Worm (Caenorhabditis elegans): ENCODE measurements around the gene W05B10.6.

Gene W05B10.6

DNA sequence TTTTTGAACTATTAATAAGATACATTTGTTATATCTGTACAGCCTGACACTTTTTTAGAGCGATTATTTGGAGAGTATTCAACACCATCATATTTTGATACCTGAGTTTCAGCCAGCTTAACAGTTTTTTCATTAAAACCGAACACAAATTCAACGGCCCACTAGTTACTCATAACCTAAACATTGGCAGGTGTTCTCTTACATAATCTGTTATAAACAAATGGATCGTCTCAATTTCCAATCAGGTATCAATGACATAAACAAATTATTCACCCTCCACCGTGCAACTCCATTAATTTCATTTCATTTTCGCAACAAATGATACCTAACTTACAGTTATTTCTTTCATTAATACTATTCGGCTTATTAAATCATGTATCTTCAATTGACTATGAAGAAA lies 47.0 kb downstream of the W05B10.6 start, which contains the start of gene cubn-1:
cubn-1 (plus strand) TSS at position 301 of the 400 bp plus-strand sequence.
- TF ChIP-seq fkh-10 (GFP tag; optimal IDR thresholded peaks at IDR 0.05) (no peak), skn-1 (tag; optimal IDR thresholded peaks at IDR 0.05) (no peak), spr-3 (GFP tag; optimal IDR thresholded peaks at IDR 0.05) (no peak), lin-15B (tag; optimal IDR thresholded peaks at IDR 0.05) (no peak), unc-130 (GFP tag; optimal IDR thresholded peaks at IDR 0.05) (no peak), cey-2 (tag; optimal IDR thresholded peaks at IDR 0.05; ENCODE audit: borderline replicate concordance, insufficient read depth) (no peak), lin-39 (tag; optimal IDR thresholded peaks at IDR 0.05) (no peak), snpc-4 (tag; optimal IDR thresholded peaks at IDR 0.05) (no peak), lin-29 (GFP tag; IDR thresholded peaks at IDR 0.05) (no peak), ceh-28 (tag; optimal IDR thresholded peaks at IDR 0.05) (no peak), arid-1 (GFP tag; conservative IDR thresholded peaks at IDR 0.05) (no peak), saeg-2 (GFP tag; IDR thresholded peaks at IDR 0.05) (no peak), T20F7.1 (GFP tag; optimal IDR thresholded peaks at IDR 0.05) (no peak), zfp-3 (GFP tag; conservative IDR thresholded peaks at IDR 0.05) (no peak), nhr-48 (tag; optimal IDR thresholded peaks at IDR 0.05) (no peak), unc-39 (tag; optimal IDR thresholded peaks at IDR 0.05) (no peak)

ce11 chrV:12609526-12609925 lies 48.5 kb downstream of the W05B10.6 start, which contains the start of gene ZC116.1:
ZC116.1 (plus strand) TSS chrV:12609826.
- TF ChIP-seq F26F4.8 (GFP tag; conservative IDR thresholded peaks at IDR 0.05) (no peak), hif-1 (tag; optimal IDR thresholded peaks at IDR 0.05) (no peak), dmd-6 (GFP tag; IDR thresholded peaks at IDR 0.05) (no peak), zip-2 (tag; optimal IDR thresholded peaks at IDR 0.05) (no peak), mep-1 (tag; optimal IDR thresholded peaks at IDR 0.05) (no peak), nhr-111 (GFP tag; optimal IDR thresholded peaks at IDR 0.05) (no peak), mdt-29 (GFP tag; IDR thresholded peaks at IDR 0.05) (no peak), lsy-2 (tag; optimal IDR thresholded peaks at IDR 0.05) (no peak), mxl-2 (GFP tag; conservative IDR thresholded peaks at IDR 0.05) (no peak)

ce11 chrV:12608857-12609256 lies 49.2 kb downstream of the W05B10.6 start, which contains the start of gene ZC116.5:
ZC116.5 (minus strand) TSS chrV:12608957.
- TF ChIP-seq Y5F2A.4 (GFP tag; optimal IDR thresholded peaks at IDR 0.05), result no peak
- TF ChIP-seq nhr-76 (tag; optimal IDR thresholded peaks at IDR 0.05), result no peak
- TF ChIP-seq lir-3 (tag; optimal IDR thresholded peaks at IDR 0.05), result no peak
- no peak for TF ChIP-seq ces-1 (GFP tag; optimal IDR thresholded peaks at IDR 0.05)
- no peak for TF ChIP-seq lin-29 (GFP tag; IDR thresholded peaks at IDR 0.05)
- TF ChIP-seq ceh-82 (tag; optimal IDR thresholded peaks at IDR 0.05), result no peak
- TF ChIP-seq mxl-2 (GFP tag; conservative IDR thresholded peaks at IDR 0.05), result no peak
- TF ChIP-seq nhr-41 (GFP tag; IDR thresholded peaks at IDR 0.05), result no peak
- TF ChIP-seq cey-2 (tag; optimal IDR thresholded peaks at IDR 0.05; ENCODE audit: borderline replicate concordance, insufficient read depth), result no peak
- TF ChIP-seq nhr-237 (tag; optimal IDR thresholded peaks at IDR 0.05), result no peak
- no peak for TF ChIP-seq sdz-12 (GFP tag; optimal IDR thresholded peaks at IDR 0.05)
- no peak for TF ChIP-seq attf-4 (tag; optimal IDR thresholded peaks at IDR 0.05)
- no peak for TF ChIP-seq zfp-2 (tag; optimal IDR thresholded peaks at IDR 0.05)
- TF ChIP-seq Y105C5A.15 (GFP tag; IDR thresholded peaks at IDR 0.05), result no peak

ce11 chrV:12607113-12607512 lies 50.9 kb downstream of the W05B10.6 start, which contains the start of gene erg-28:
erg-28 (plus strand) TSS chrV:12607413.
- TF ChIP-seq unc-62 (GFP tag; optimal IDR thresholded peaks at IDR 0.05 in 1 of 2) (no peak), unc-62 (tag; optimal IDR thresholded peaks at IDR 0.05) (no peak), Y48G9A.11 (GFP tag; IDR thresholded peaks at IDR 0.05) (no peak), skn-1 (tag; optimal IDR thresholded peaks at IDR 0.05) (no peak), spr-1 (tag; optimal IDR thresholded peaks at IDR 0.05) (no peak), nhr-76 (tag; optimal IDR thresholded peaks at IDR 0.05) (no peak), ZK337.2 (GFP tag; IDR thresholded peaks at IDR 0.05) (no peak), zfp-2 (tag; optimal IDR thresholded peaks at IDR 0.05) (no peak), ceh-82 (tag; optimal IDR thresholded peaks at IDR 0.05) (no peak), nhr-6 (tag; optimal IDR thresholded peaks at IDR 0.05) (no peak), daf-12 (tag; optimal IDR thresholded peaks at IDR 0.05) (no peak), cey-2 (tag; optimal IDR thresholded peaks at IDR 0.05; ENCODE audit: borderline replicate concordance, insufficient read depth) (no peak), daf-16 (GFP tag; optimal IDR thresholded peaks at IDR 0.05) (no peak), daf-16 (tag; optimal IDR thresholded peaks at IDR 0.05) (no peak), tra-1 (GFP tag; IDR thresholded peaks at IDR 0.05) (no peak), lsy-2 (tag; optimal IDR thresholded peaks at IDR 0.05) (no peak), nhr-11 (tag; optimal IDR thresholded peaks at IDR 0.05) (no peak), zag-1 (tag; optimal IDR thresholded peaks at IDR 0.05) (no peak), Y105C5A.15 (GFP tag; IDR thresholded peaks at IDR 0.05) (no peak)
